Fruit fly (Drosophila melanogaster) whole organism, embryonic: Measurements from ENCODE around the gene foxo.

Experiments
- Bgb ChIP-seq: fragments of 200-800 bp; sonication (Bioruptor generic); IDR thresholded peaks from 2 replicates; pipeline ENCODE4 v1.3.6; 2022; ENCODE audit warnings: missing biosample characterization, missing genetic modification characterization; ENCODE audit not compliant: partially characterized antibody
- CG10366 ChIP-seq: fragments of 200-800 bp; sonication (Bioruptor generic); IDR thresholded peaks from 2 replicates; pipeline ENCODE4 v1.3.6; 2022; ENCODE audit warnings: missing biosample characterization, missing genetic modification characterization
- CG11696 ChIP-seq: fragments of 200-800 bp; sonication (Bioruptor generic); IDR thresholded peaks from 2 replicates; pipeline ENCODE4 v1.3.6; 2022; ENCODE audit warnings: missing biosample characterization, missing genetic modification characterization
- CG13296 ChIP-seq: fragments of 200-800 bp; sonication (Bioruptor generic); optimal IDR thresholded peaks from 3 replicates; lab custom pipeline; 2018; ENCODE audit warnings: missing biosample characterization, mild to moderate bottlenecking, missing genetic modification characterization
- CG13624 ChIP-seq: fragments of 200-800 bp; sonication (Bioruptor generic); optimal IDR thresholded peaks from 2 replicates; lab custom pipeline; 2016; ENCODE audit warnings: missing biosample characterization, missing genetic modification characterization
- CG13894 ChIP-seq: fragments of 200-800 bp; sonication (Bioruptor generic); optimal IDR thresholded peaks from 3 replicates; lab custom pipeline; 2018; ENCODE audit warnings: missing biosample characterization, mild to moderate bottlenecking, missing genetic modification characterization, moderate library complexity
- CG15514 ChIP-seq: fragments of 200-800 bp; sonication (Bioruptor generic); optimal IDR thresholded peaks from 3 replicates; lab custom pipeline; 2017; ENCODE audit warnings: missing biosample characterization, missing genetic modification characterization, mild to moderate bottlenecking, moderate library complexity, missing genetic modification reagents
- CG17359 ChIP-seq: fragments of 200-800 bp; sonication (Bioruptor generic); optimal IDR thresholded peaks from 3 replicates; lab custom pipeline; 2018; ENCODE audit warnings: missing biosample characterization, mild to moderate bottlenecking, missing genetic modification characterization, moderate library complexity
- CG17568 ChIP-seq: fragments of 200-800 bp; sonication (Bioruptor generic); optimal IDR thresholded peaks from 2 replicates; lab custom pipeline; 2018; ENCODE audit warnings: missing biosample characterization, mild to moderate bottlenecking, missing genetic modification characterization, moderate library complexity
- CG18476 ChIP-seq: fragments of 200-800 bp; sonication (Bioruptor generic); optimal IDR thresholded peaks from 2 replicates; lab custom pipeline; 2016; ENCODE audit warnings: missing biosample characterization, mild to moderate bottlenecking, missing genetic modification characterization
- CG2129 ChIP-seq: fragments of 200-800 bp; sonication (Bioruptor generic); IDR thresholded peaks from 2 replicates; pipeline ENCODE4 v1.3.6; 2022; ENCODE audit warnings: missing biosample characterization, missing genetic modification characterization; ENCODE audit not compliant: partially characterized antibody
- CG30403 ChIP-seq: fragments of 200-800 bp; sonication (Bioruptor generic); optimal IDR thresholded peaks from 3 replicates; lab custom pipeline; 2016; ENCODE audit warnings: missing biosample characterization, missing genetic modification characterization
- CG31388 ChIP-seq: fragments of 200-800 bp; sonication (Bioruptor generic); optimal IDR thresholded peaks from 2 replicates; lab custom pipeline; 2016; ENCODE audit warnings: missing biosample characterization, missing genetic modification characterization
- CG34376 ChIP-seq: fragments of 200-800 bp; sonication (Bioruptor generic); optimal IDR thresholded peaks from 2 replicates; lab custom pipeline; 2018; ENCODE audit warnings: missing biosample characterization, mild to moderate bottlenecking, missing genetic modification characterization
- CG5245 ChIP-seq: fragments of 200-800 bp; sonication (Bioruptor generic); optimal IDR thresholded peaks from 3 replicates; lab custom pipeline; 2016; ENCODE audit warnings: missing biosample characterization, missing genetic modification characterization
- CG6654 ChIP-seq: fragments of 200-800 bp; sonication (Bioruptor generic); optimal IDR thresholded peaks from 2 replicates; lab custom pipeline; 2017; ENCODE audit warnings: missing biosample characterization, mild to moderate bottlenecking, missing genetic modification characterization
- CG6683 ChIP-seq: fragments of 200-800 bp; sonication (Bioruptor generic); optimal IDR thresholded peaks from 2 replicates; lab custom pipeline; 2017; ENCODE audit warnings: missing biosample characterization, mild to moderate bottlenecking, missing genetic modification characterization, missing genetic modification reagents
- CG6765 ChIP-seq: fragments of 200-800 bp; sonication (Bioruptor generic); optimal IDR thresholded peaks from 3 replicates; lab custom pipeline; 2017; ENCODE audit warnings: missing biosample characterization, mild to moderate bottlenecking, missing genetic modification characterization
- CG6813 ChIP-seq: fragments of 200-800 bp; sonication (Bioruptor generic); optimal IDR thresholded peaks from 2 replicates; lab custom pipeline; 2017; ENCODE audit warnings: missing biosample characterization, missing genetic modification characterization, mild to moderate bottlenecking, moderate library complexity, missing genetic modification reagents
- CG8290 ChIP-seq, 3 experiments: fragments of 200-800 bp; sonication (Bioruptor generic); optimal IDR thresholded peaks; 2 replicates each; lab custom pipeline; 2016 to 2019; ENCODE audit warnings: missing biosample characterization in 3 of 3, missing genetic modification characterization in 3 of 3, mild to moderate bottlenecking in 2 of 3, moderate library complexity in 1 of 3
- D19A ChIP-seq: fragments of 200-800 bp; optimal IDR thresholded peaks from 3 replicates; lab custom pipeline; 2019; ENCODE audit warnings: missing biosample characterization, mild to moderate bottlenecking, missing genetic modification characterization, moderate library complexity
- Deaf1 ChIP-seq: fragments of 200-800 bp; optimal IDR thresholded peaks from 3 replicates; lab custom pipeline; 2019; ENCODE audit warnings: missing biosample characterization, mild to moderate bottlenecking, missing genetic modification characterization, moderate library complexity
- ERR ChIP-seq: fragments of 200-800 bp; sonication (Bioruptor generic); optimal IDR thresholded peaks from 2 replicates; lab custom pipeline; 2016; ENCODE audit warnings: missing biosample characterization, missing genetic modification characterization
- HLH3B ChIP-seq: fragments of 200-800 bp; sonication (Bioruptor generic); IDR thresholded peaks from 2 replicates; pipeline ENCODE4 v1.3.6; 2022; ENCODE audit warnings: missing biosample characterization, missing genetic modification characterization
- Hr51 ChIP-seq, 2 experiments: fragments of 200-800 bp; sonication (Bioruptor generic); optimal IDR thresholded peaks; 2 replicates in 1 of 2; 3 replicates in 1 of 2; lab custom pipeline; 2016 to 2018; ENCODE audit warnings: missing biosample characterization in 2 of 2, missing genetic modification characterization in 2 of 2, mild to moderate bottlenecking in 1 of 2, moderate library complexity in 1 of 2
- al ChIP-seq: fragments of 200-800 bp; sonication (Bioruptor generic); IDR thresholded peaks from 2 replicates; pipeline ENCODE4 v1.3.6; 2022; ENCODE audit warnings: missing biosample characterization, missing genetic modification characterization
- ash1 ChIP-seq: fragments of 200-800 bp; sonication (Bioruptor generic); optimal IDR thresholded peaks from 2 replicates; lab custom pipeline; 2018; ENCODE audit warnings: missing biosample characterization, mild to moderate bottlenecking, missing genetic modification characterization
- az2 ChIP-seq: fragments of 200-800 bp; sonication (Bioruptor generic); optimal IDR thresholded peaks from 3 replicates; lab custom pipeline; 2016; ENCODE audit warnings: missing biosample characterization, missing genetic modification characterization
- cas ChIP-seq: fragments of 200-800 bp; sonication (Bioruptor generic); IDR thresholded peaks from 2 replicates; pipeline ENCODE4 v1.3.6; 2022; ENCODE audit warnings: missing biosample characterization, missing genetic modification characterization
- cg ChIP-seq: fragments of 200-800 bp; sonication (Bioruptor generic); optimal IDR thresholded peaks from 3 replicates; lab custom pipeline; 2019; ENCODE audit warnings: missing biosample characterization, mild to moderate bottlenecking, missing genetic modification characterization, moderate library complexity
- chm ChIP-seq: fragments of 200-800 bp; sonication (Bioruptor generic); IDR thresholded peaks from 2 replicates; pipeline ENCODE4 v1.3.6; 2022; ENCODE audit warnings: missing biosample characterization, missing genetic modification characterization
- dan ChIP-seq: fragments of 200-800 bp; sonication (Bioruptor generic); IDR thresholded peaks from 2 replicates; pipeline ENCODE4 v1.3.6; 2022; ENCODE audit warnings: missing biosample characterization, missing genetic modification characterization
- danr ChIP-seq: fragments of 200-800 bp; sonication (Bioruptor generic); IDR thresholded peaks from 2 replicates; pipeline ENCODE4 v1.3.6; 2022; ENCODE audit warnings: missing biosample characterization, missing genetic modification characterization
- dati ChIP-seq: fragments of 200-800 bp; sonication (Bioruptor generic); IDR thresholded peaks from 2 replicates; pipeline ENCODE4 v1.3.6; 2022; ENCODE audit warnings: missing biosample characterization, missing genetic modification characterization
- dimm ChIP-seq: fragments of 200-800 bp; sonication (Bioruptor generic); IDR thresholded peaks from 2 replicates; pipeline ENCODE4 v1.3.6; 2022; ENCODE audit warnings: missing biosample characterization, missing genetic modification characterization
- exex ChIP-seq: fragments of 200-800 bp; sonication (Bioruptor generic); optimal IDR thresholded peaks from 4 replicates; lab custom pipeline; 2018; ENCODE audit warnings: missing biosample characterization, mild to moderate bottlenecking, missing genetic modification characterization, moderate library complexity
- eyg ChIP-seq: fragments of 200-800 bp; sonication (Bioruptor generic); optimal IDR thresholded peaks from 3 replicates; lab custom pipeline; 2016; ENCODE audit warnings: missing biosample characterization, missing genetic modification characterization
- gem ChIP-seq: fragments of 200-800 bp; sonication (Bioruptor generic); optimal IDR thresholded peaks from 2 replicates; lab custom pipeline; 2019; ENCODE audit warnings: missing biosample characterization, mild to moderate bottlenecking, missing genetic modification characterization, moderate library complexity
- hkb ChIP-seq, 2 experiments: fragments of 200-800 bp in 1 of 2; fragments of >200 bp in 1 of 2; sonication (Bioruptor generic) in 1 of 2; IDR thresholded peaks in 1 of 2; optimal IDR thresholded peaks in 1 of 2; 2 replicates each; pipeline versions ENCODE4 v1.3.6 to Lab custom; 2017 to 2022; ENCODE audit warnings: missing biosample characterization in 1 of 2, missing genetic modification characterization in 1 of 2
- pb ChIP-seq: fragments of 200-800 bp; sonication (Bioruptor generic); optimal IDR thresholded peaks from 3 replicates; lab custom pipeline; 2016; ENCODE audit warnings: missing biosample characterization, missing genetic modification characterization
- peb ChIP-seq: fragments of 200-800 bp; sonication (Bioruptor generic); IDR thresholded peaks from 2 replicates; pipeline ENCODE4 v1.3.6; 2022; ENCODE audit warnings: missing biosample characterization, missing genetic modification characterization
- seq ChIP-seq: fragments of 200-800 bp; sonication (Bioruptor generic); IDR thresholded peaks from 2 replicates; pipeline ENCODE4 v1.3.6; 2022; ENCODE audit warnings: missing biosample characterization, missing genetic modification characterization
- so ChIP-seq: fragments of 200-800 bp; sonication (Bioruptor generic); IDR thresholded peaks from 3 replicates; pipeline ENCODE4 v1.3.6; 2022; ENCODE audit warnings: missing biosample characterization, missing genetic modification characterization
- tgo ChIP-seq: fragments of 200-800 bp; sonication (Bioruptor generic); IDR thresholded peaks from 3 replicates; pipeline ENCODE4 v1.3.6; 2022; ENCODE audit warnings: missing biosample characterization, missing genetic modification characterization
- unc-4 ChIP-seq: fragments of 200-800 bp; sonication (Bioruptor generic); IDR thresholded peaks from 2 replicates; pipeline ENCODE4 v1.3.6; 2022; ENCODE audit warnings: missing biosample characterization, missing genetic modification characterization; ENCODE audit not compliant: partially characterized antibody
- unpg ChIP-seq: fragments of 200-800 bp; sonication (Bioruptor generic); optimal IDR thresholded peaks from 3 replicates; lab custom pipeline; 2018; ENCODE audit warnings: missing biosample characterization, mild to moderate bottlenecking, missing genetic modification characterization, moderate library complexity
- vfl ChIP-seq: fragments of 200-800 bp; sonication (Bioruptor generic); optimal IDR thresholded peaks from 2 replicates; lab custom pipeline; 2016; ENCODE audit warnings: missing biosample characterization, missing genetic modification characterization
- wek ChIP-seq: fragments of 200-800 bp; sonication (Bioruptor generic); optimal IDR thresholded peaks from 3 replicates; lab custom pipeline; 2018; ENCODE audit warnings: missing biosample characterization, mild to moderate bottlenecking, missing genetic modification characterization, moderate library complexity
- yki ChIP-seq: fragments of >200 bp; optimal IDR thresholded peaks from 3 replicates; lab custom pipeline; 2018

The foxo gene

dm6 chr3R:14057132-14057855 lies 549 bp downstream of the foxo start (continued):
- no peak for TF ChIP-seq so (GFP tag; lab: Robert Waterston, UW)
- TF ChIP-seq danr, result no peak
- no peak for TF ChIP-seq CG13296 (GFP tag; lab: Kevin White, UChicago)
- TF ChIP-seq CG30403 (GFP tag; lab: Kevin White, UChicago), result no peak
- TF ChIP-seq seq, result no peak
- no peak for TF ChIP-seq CG8290 (GFP tag; optimal IDR thresholded peaks at IDR 0.05; lab: Kevin White, UChicago)
- TF ChIP-seq CG8290 (tag; optimal IDR thresholded peaks at IDR 0.05; lab: Kevin White, UChicago), result no peak
- TF ChIP-seq hkb (optimal IDR thresholded peaks at IDR 0.05; lab: Kevin White, UChicago), result no peak
- TF ChIP-seq hkb (GFP tag; IDR thresholded peaks at IDR 0.05; lab: Robert Waterston, UW), result no peak
- no peak for TF ChIP-seq CG6654
- no peak for TF ChIP-seq CG6683 (GFP tag; lab: Kevin White, UChicago)
- no peak for TF ChIP-seq pb
- TF ChIP-seq CG2129 (GFP tag; lab: Robert Waterston, UW), result no peak
- TF ChIP-seq Deaf1, result no peak
- TF ChIP-seq vfl (GFP tag; lab: Kevin White, UChicago), result no peak
- TF ChIP-seq CG17568 (GFP tag; lab: Kevin White, UChicago), result peak; percentile 41
- no peak for TF ChIP-seq Hr51 (GFP tag; optimal IDR thresholded peaks at IDR 0.05; lab: Kevin White, UChicago)
- no peak for TF ChIP-seq al
- TF ChIP-seq cas, result no peak
- TF ChIP-seq D19A (tag; lab: Kevin White, UChicago), result no peak
- no peak for TF ChIP-seq CG34376 (GFP tag; lab: Kevin White, UChicago)
- TF ChIP-seq gem (tag; lab: Kevin White, UChicago), result peak; percentile 9
- no peak for TF ChIP-seq unpg (GFP tag; lab: Kevin White, UChicago)
- TF ChIP-seq unc-4 (GFP tag; lab: Robert Waterston, UW), result no peak
- peak; percentile 10 for TF ChIP-seq CG13894
- TF ChIP-seq ERR (GFP tag; lab: Kevin White, UChicago), result no peak
- TF ChIP-seq dati (GFP tag; lab: Robert Waterston, UW), result no peak
- no peak for TF ChIP-seq tgo (GFP tag; lab: Robert Waterston, UW)
- no peak for TF ChIP-seq CG15514
- TF ChIP-seq dan, result no peak
- TF ChIP-seq dimm (GFP tag; lab: Robert Waterston, UW), result no peak
- peak; percentile 15 for TF ChIP-seq exex
- TF ChIP-seq CG5245, result no peak
- TF ChIP-seq CG13624, result no peak
- TF ChIP-seq eyg (GFP tag; lab: Kevin White, UChicago), result no peak
- peak; percentile 69 for TF ChIP-seq cg (GFP tag; lab: Kevin White, UChicago)
- TF ChIP-seq wek, result no peak
- no peak for TF ChIP-seq CG6813
- TF ChIP-seq az2 (GFP tag; lab: Kevin White, UChicago), result no peak
- TF ChIP-seq peb (GFP tag; lab: Robert Waterston, UW), result no peak
- TF ChIP-seq CG17359, result no peak
- no peak for TF ChIP-seq CG6765 (GFP tag; lab: Kevin White, UChicago)
- TF ChIP-seq CG18476, result no peak
- peak; percentile 2 for TF ChIP-seq ash1 (GFP tag; lab: Kevin White, UChicago)
- no peak for TF ChIP-seq CG10366 (GFP tag; lab: Robert Waterston, UW)
- no peak for TF ChIP-seq CG11696
- no peak; the same call in 1 of the 2 replicates for TF ChIP-seq chm (GFP tag; lab: Robert Waterston, UW)
- TF ChIP-seq CG31388, result no peak
- no peak for TF ChIP-seq Bgb (GFP tag; lab: Robert Waterston, UW)
- no peak for TF ChIP-seq HLH3B (GFP tag; lab: Robert Waterston, UW)
- peak; percentile 72 for TF ChIP-seq yki
